Worm (Caenorhabditis elegans) whole organism, L2 larva: ENCODE data around the gene F08F8.6.

Source experiments
- C34F6.9 ChIP-seq: fragments of 150-350 bp; optimal IDR thresholded peaks from 2 replicates; lab custom pipeline; 2014; ENCODE audit warnings: missing biosample characterization, missing genetic modification characterization
- F13H6.1 ChIP-seq: sonication (generic microtip); optimal IDR thresholded peaks from 2 replicates; lab custom pipeline; 2016; ENCODE audit warnings: missing genetic modification characterization, missing compliant biosample characterization
- R02D3.7 ChIP-seq: fragments of 150-350 bp; optimal IDR thresholded peaks from 2 replicates; lab custom pipeline; 2014; ENCODE audit warnings: missing biosample characterization, missing genetic modification characterization
- Y55F3AM.14 ChIP-seq: fragments of 200-800 bp; sonication (Bioruptor generic); optimal IDR thresholded peaks from 2 replicates; lab custom pipeline; 2018; ENCODE audit warnings: mild to moderate bottlenecking, missing genetic modification characterization, missing compliant biosample characterization
- ZK546.5 ChIP-seq: sonication (generic microtip); optimal IDR thresholded peaks from 2 replicates; lab custom pipeline; 2017; ENCODE audit warnings: missing biosample characterization, missing genetic modification characterization
- alr-1 ChIP-seq: fragments of 150-350 bp; optimal IDR thresholded peaks from 2 replicates; lab custom pipeline; 2014; ENCODE audit warnings: missing biosample characterization, missing genetic modification characterization
- aly-2 ChIP-seq: fragments of 150-350 bp; optimal IDR thresholded peaks from 2 replicates; lab custom pipeline; 2014; ENCODE audit warnings: missing biosample characterization, missing genetic modification characterization
- ama-1 ChIP-seq: fragments of 150-350 bp; optimal IDR thresholded peaks from 2 replicates; lab custom pipeline; 2018; ENCODE audit warnings: inconsistent platforms
- blmp-1 ChIP-seq: sonication (generic microtip); optimal IDR thresholded peaks from 2 replicates; lab custom pipeline; 2017; ENCODE audit warnings: missing genetic modification characterization, mild to moderate bottlenecking, missing compliant biosample characterization, antibody characterized with exemption, moderate library complexity; ENCODE audit not compliant: insufficient read depth
- ceh-82 ChIP-seq: fragments of 150-350 bp; optimal IDR thresholded peaks from 2 replicates; lab custom pipeline; 2014; ENCODE audit warnings: missing biosample characterization, missing genetic modification characterization
- crh-2 ChIP-seq: sonication (generic microtip); optimal IDR thresholded peaks from 2 replicates; lab custom pipeline; 2017; ENCODE audit warnings: missing biosample characterization, missing genetic modification characterization
- dmd-4 ChIP-seq: sonication (generic microtip); optimal IDR thresholded peaks from 2 replicates; lab custom pipeline; 2017; ENCODE audit warnings: missing biosample characterization, missing genetic modification characterization
- elt-1 ChIP-seq: fragments of 150-350 bp; optimal IDR thresholded peaks from 2 replicates; lab custom pipeline; 2014; ENCODE audit warnings: missing biosample characterization, missing genetic modification characterization
- elt-3 ChIP-seq: sonication (generic microtip); optimal IDR thresholded peaks from 2 replicates; lab custom pipeline; 2017; ENCODE audit warnings: missing biosample characterization, missing genetic modification characterization
- gmeb-1 ChIP-seq: fragments of 150-350 bp; optimal IDR thresholded peaks from 2 replicates; lab custom pipeline; 2014; ENCODE audit warnings: missing biosample characterization, missing genetic modification characterization
- lin-11 ChIP-seq: fragments of 150-350 bp; sonication (generic microtip); optimal IDR thresholded peaks from 2 replicates; lab custom pipeline; 2014; ENCODE audit warnings: missing biosample characterization, missing genetic modification characterization, inconsistent platforms, mixed read lengths
- lin-13 ChIP-seq: fragments of 150-350 bp; optimal IDR thresholded peaks from 2 replicates; lab custom pipeline; 2014; ENCODE audit warnings: missing biosample characterization, missing genetic modification reagents, missing genetic modification characterization
- lin-39 ChIP-seq: fragments of 150-350 bp; optimal IDR thresholded peaks from 2 replicates; lab custom pipeline; 2014; ENCODE audit warnings: missing biosample characterization, missing genetic modification reagents, missing genetic modification characterization
- lsy-2 ChIP-seq, 2 experiments: fragments of 150-350 bp in 1 of 2; sonication (generic microtip) in 1 of 2; optimal IDR thresholded peaks; 2 replicates each; lab custom pipeline; 2014 to 2017; ENCODE audit warnings: missing biosample characterization in 2 of 2, missing genetic modification characterization in 2 of 2
- mab-5 ChIP-seq: fragments of 150-350 bp; optimal IDR thresholded peaks from 2 replicates; lab custom pipeline; 2014; ENCODE audit warnings: missing biosample characterization, missing genetic modification characterization
- mbf-1 ChIP-seq: sonication (generic microtip); optimal IDR thresholded peaks from 2 replicates; lab custom pipeline; 2017; ENCODE audit warnings: missing biosample characterization, missing genetic modification characterization
- nhr-11 ChIP-seq: fragments of 150-350 bp; optimal IDR thresholded peaks from 2 replicates; lab custom pipeline; 2014; ENCODE audit warnings: missing biosample characterization, missing genetic modification characterization
- nhr-21 ChIP-seq: fragments of 150-350 bp; optimal IDR thresholded peaks from 2 replicates; lab custom pipeline; 2014; ENCODE audit warnings: missing biosample characterization, missing genetic modification characterization
- nhr-23 ChIP-seq: fragments of 150-350 bp; optimal IDR thresholded peaks from 2 replicates; lab custom pipeline; 2014; ENCODE audit warnings: missing biosample characterization, missing genetic modification reagents, missing genetic modification characterization
- nhr-237 ChIP-seq: fragments of 150-350 bp; optimal IDR thresholded peaks from 2 replicates; lab custom pipeline; 2014; ENCODE audit warnings: missing biosample characterization, missing genetic modification characterization
- nhr-25 ChIP-seq: fragments of 150-350 bp; sonication (generic microtip); optimal IDR thresholded peaks from 3 replicates; lab custom pipeline; 2014; ENCODE audit warnings: missing biosample characterization, missing genetic modification characterization
- nhr-6 ChIP-seq: fragments of 150-350 bp; optimal IDR thresholded peaks from 2 replicates; lab custom pipeline; 2014; ENCODE audit warnings: missing biosample characterization, missing genetic modification characterization
- nhr-77 ChIP-seq: fragments of 150-350 bp; optimal IDR thresholded peaks from 2 replicates; lab custom pipeline; 2014; ENCODE audit warnings: missing biosample characterization, missing genetic modification characterization
- peb-1 ChIP-seq: fragments of 150-350 bp; optimal IDR thresholded peaks from 2 replicates; lab custom pipeline; 2014; ENCODE audit warnings: missing biosample characterization, missing genetic modification characterization
- skn-1 ChIP-seq: sonication (generic microtip); optimal IDR thresholded peaks from 2 replicates; lab custom pipeline; 2017; ENCODE audit warnings: missing biosample characterization, missing genetic modification characterization
- sma-3 ChIP-seq: sonication (generic microtip); optimal IDR thresholded peaks from 2 replicates; lab custom pipeline; 2016; ENCODE audit warnings: missing genetic modification reagents, missing genetic modification characterization, missing compliant biosample characterization
- snpc-4 ChIP-seq: fragments of 150-350 bp; optimal IDR thresholded peaks from 2 replicates; lab custom pipeline; 2014; ENCODE audit warnings: missing biosample characterization, missing genetic modification characterization
- unc-39 ChIP-seq: fragments of 150-350 bp; optimal IDR thresholded peaks from 2 replicates; lab custom pipeline; 2014; ENCODE audit warnings: missing biosample characterization, missing genetic modification characterization
- unc-55 ChIP-seq: fragments of 150-350 bp; sonication (generic microtip); optimal IDR thresholded peaks from 3 replicates; lab custom pipeline; 2014; ENCODE audit warnings: missing biosample characterization, missing genetic modification reagents, missing genetic modification characterization
- unc-62 ChIP-seq: fragments of 150-350 bp; optimal IDR thresholded peaks from 2 replicates; lab custom pipeline; 2014; ENCODE audit warnings: missing biosample characterization, missing genetic modification reagents, missing genetic modification characterization
- ztf-1 ChIP-seq: fragments of 200-800 bp; sonication (Bioruptor generic); conservative IDR thresholded peaks from 2 replicates; pipeline ENCODE4 v1.3.6; 2022; ENCODE audit warnings: missing genetic modification characterization, missing compliant biosample characterization
- ztf-11 ChIP-seq: sonication (generic microtip); optimal IDR thresholded peaks from 2 replicates; lab custom pipeline; 2017; ENCODE audit warnings: missing biosample characterization, missing genetic modification characterization
- ztf-4 ChIP-seq: fragments of 150-350 bp; optimal IDR thresholded peaks from 2 replicates; lab custom pipeline; 2014; ENCODE audit warnings: missing biosample characterization, missing genetic modification characterization

F08F8.6 gene

DNA sequence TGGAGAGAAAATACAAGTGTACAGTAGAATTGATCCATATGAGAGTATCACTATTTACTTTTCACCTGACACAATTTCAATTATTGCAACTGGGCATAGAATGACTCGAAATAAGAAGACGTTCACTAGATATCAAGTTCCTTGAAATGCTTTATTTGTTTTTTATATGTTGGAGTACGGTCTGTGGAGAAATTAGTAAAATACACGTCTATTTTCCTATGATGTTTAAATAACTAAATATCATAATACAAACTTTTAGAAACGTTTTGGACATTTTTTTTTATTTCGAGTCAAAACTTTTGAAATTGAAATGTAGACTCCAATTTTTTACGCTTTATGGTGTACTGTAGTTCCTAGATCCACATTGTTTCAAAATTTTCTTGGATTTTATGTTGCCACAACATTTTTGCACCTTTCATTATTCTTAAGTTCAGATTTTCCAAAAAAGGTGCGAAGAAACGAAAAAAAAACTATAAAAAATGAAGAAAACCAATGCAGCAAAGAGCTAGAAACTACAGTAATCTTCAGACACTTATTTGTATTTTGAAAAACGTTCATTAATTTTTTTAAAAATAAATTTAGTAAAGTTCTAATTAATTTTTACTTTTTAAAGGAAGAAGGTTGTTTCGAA lies 26.0 kb downstream of the F08F8.6 start:
- no peak for TF ChIP-seq nhr-23
- no peak for TF ChIP-seq nhr-6 (tag; lab: Kevin White, UChicago)
- no peak for TF ChIP-seq gmeb-1 (tag; lab: Kevin White, UChicago)
- no peak for TF ChIP-seq nhr-77
- TF ChIP-seq ztf-11 (tag; lab: Kevin White, UChicago), result no peak
- no peak for TF ChIP-seq mab-5 (tag; lab: Kevin White, UChicago)
- TF ChIP-seq elt-1 (tag; lab: Kevin White, UChicago), result no peak
- TF ChIP-seq blmp-1 (tag; lab: Kevin White, UChicago), result peak; percentile 35
- no peak for TF ChIP-seq nhr-11 (tag; lab: Kevin White, UChicago)
- peak; percentile 10 for TF ChIP-seq nhr-21 (tag; lab: Kevin White, UChicago)
- peak in 1 of 2 experiments; percentile 53 for TF ChIP-seq lsy-2 (tag; optimal IDR thresholded peaks at IDR 0.05; lab: Kevin White, UChicago)
- TF ChIP-seq nhr-25, result peak; percentile 71
- TF ChIP-seq lin-13 (GFP tag; lab: Kevin White, UChicago), result peak; percentile 2
- TF ChIP-seq unc-55, result no peak
- no peak for TF ChIP-seq elt-3 (tag; lab: Kevin White, UChicago)
- no peak for TF ChIP-seq skn-1
- no peak for TF ChIP-seq crh-2 (tag; lab: Kevin White, UChicago)
- no peak for TF ChIP-seq unc-39 (tag; lab: Kevin White, UChicago)
- no peak for TF ChIP-seq dmd-4 (tag; lab: Kevin White, UChicago)
- TF ChIP-seq sma-3 (GFP tag; lab: Kevin White, UChicago), result peak; percentile 43
- TF ChIP-seq C34F6.9 (tag; lab: Kevin White, UChicago), result no peak
- peak; percentile 42 for TF ChIP-seq ztf-4 (tag; lab: Kevin White, UChicago)
- TF ChIP-seq Y55F3AM.14 (GFP tag; lab: Kevin White, UChicago), result peak; percentile 15
- TF ChIP-seq ZK546.5 (tag; lab: Kevin White, UChicago), result no peak
- TF ChIP-seq peb-1 (tag; lab: Kevin White, UChicago), result no peak
- TF ChIP-seq mbf-1 (tag; lab: Kevin White, UChicago), result no peak
- TF ChIP-seq ama-1 (lab: Kevin White, UChicago), result peak; percentile 14
- no peak for TF ChIP-seq ceh-82 (tag; lab: Kevin White, UChicago)
- TF ChIP-seq lin-39 (tag; lab: Kevin White, UChicago), result no peak
- TF ChIP-seq F13H6.1 (tag; lab: Kevin White, UChicago), result no peak
- no peak for TF ChIP-seq snpc-4 (tag; lab: Kevin White, UChicago)
- TF ChIP-seq alr-1 (tag; lab: Kevin White, UChicago), result no peak

DNA sequence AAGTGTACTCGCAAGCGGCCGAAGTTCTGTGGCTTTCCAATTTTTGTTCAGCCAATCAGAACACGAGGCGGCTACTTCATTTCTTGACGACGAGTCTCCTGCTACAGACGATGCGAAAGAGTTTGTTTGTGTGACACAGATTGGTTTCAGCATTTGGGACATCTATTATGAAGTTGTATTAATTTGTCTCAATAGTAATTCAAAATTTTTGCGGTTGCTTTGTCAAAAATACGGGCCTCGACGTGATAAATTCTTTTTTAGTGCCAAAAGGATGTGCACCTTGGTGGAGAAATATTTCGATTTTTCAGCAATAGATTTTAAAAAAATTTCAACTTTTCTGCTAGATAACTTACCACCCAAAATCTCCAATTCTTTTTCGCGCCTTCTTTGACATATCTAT lies 27.1 kb downstream of the F08F8.6 start:
- TF ChIP-seq unc-55, result no peak
- TF ChIP-seq peb-1 (tag; lab: Kevin White, UChicago), result no peak
- TF ChIP-seq mab-5 (tag; lab: Kevin White, UChicago), result no peak
- no peak for TF ChIP-seq nhr-237 (tag; lab: Kevin White, UChicago)
- TF ChIP-seq C34F6.9 (tag; lab: Kevin White, UChicago), result no peak
- no peak for TF ChIP-seq snpc-4 (tag; lab: Kevin White, UChicago)
- TF ChIP-seq R02D3.7 (tag; lab: Kevin White, UChicago), result no peak
- no peak for TF ChIP-seq lin-11
- TF ChIP-seq aly-2 (tag; lab: Kevin White, UChicago), result no peak
- no peak for TF ChIP-seq Y55F3AM.14 (GFP tag; lab: Kevin White, UChicago)
- TF ChIP-seq ztf-11 (tag; lab: Kevin White, UChicago), result no peak

DNA sequence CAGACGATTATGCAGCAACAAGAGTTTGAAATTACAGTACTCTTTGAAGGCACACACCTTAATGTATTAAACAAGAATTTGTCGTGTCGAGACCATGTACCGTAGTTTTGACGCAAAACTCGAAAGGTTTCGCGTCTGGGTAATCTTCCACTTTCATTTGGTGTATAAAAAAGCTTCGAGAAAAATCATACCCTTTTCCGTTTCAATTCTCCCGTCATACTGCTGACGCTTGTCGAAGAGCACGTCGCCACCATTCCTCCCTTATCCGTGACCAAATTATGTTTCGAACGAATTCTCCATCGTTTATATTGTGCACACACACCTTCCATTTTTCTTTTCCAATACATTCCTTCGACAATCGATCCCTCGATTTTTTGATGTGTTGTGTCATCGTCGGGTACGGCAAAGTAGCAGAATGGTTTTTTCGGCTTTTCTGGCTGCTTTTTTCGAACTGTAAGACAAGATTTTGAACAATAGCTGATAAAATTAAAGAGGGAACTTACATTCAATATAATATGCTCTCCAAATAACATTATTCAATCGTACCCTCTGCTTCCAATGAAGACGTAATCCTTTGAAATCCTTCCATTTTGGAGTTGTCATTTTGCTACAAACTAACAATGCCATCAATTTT lies 30.4 kb downstream of the F08F8.6 start:
- no peak for TF ChIP-seq ztf-1 (GFP tag; lab: Robert Waterston, UW)
- TF ChIP-seq ama-1 (lab: Kevin White, UChicago), result peak; percentile 32
- TF ChIP-seq unc-62, result no peak
